Fruit fly (Drosophila melanogaster): ENCODE measurements around the gene CG14982.

DNA sequence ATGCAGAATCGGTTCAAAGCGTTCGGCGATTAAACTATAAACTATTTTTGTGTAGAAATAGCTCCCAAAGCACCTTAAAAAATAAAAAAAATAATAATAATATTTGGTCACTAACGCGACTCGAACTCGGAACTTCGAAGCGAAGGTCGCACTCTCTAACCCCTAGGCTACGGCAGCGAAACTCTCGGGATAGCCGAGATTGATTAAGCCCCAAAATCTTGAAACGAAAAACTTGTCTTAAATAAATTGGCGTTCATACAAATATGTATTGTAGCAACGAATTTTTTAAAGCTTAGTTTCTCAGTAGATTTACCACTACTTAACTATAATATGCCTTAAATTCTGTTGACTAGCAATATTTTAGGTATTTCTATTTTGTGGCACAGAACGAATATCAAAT lies 48.1 kb upstream of the CG14982 start:
- TF ChIP-seq EcR (GFP tag; optimal IDR thresholded peaks at IDR 0.05) (no peak), Snoo (tag; optimal IDR thresholded peaks at IDR 0.05) (no peak), rn (GFP tag; IDR thresholded peaks at IDR 0.05) (no peak), CG14655 (GFP tag; optimal IDR thresholded peaks at IDR 0.05) (no peak), CG9948 (tag; optimal IDR thresholded peaks at IDR 0.05) (no peak), CG12605 (GFP tag; IDR thresholded peaks at IDR 0.05) (no peak), CG8159 (tag; optimal IDR thresholded peaks at IDR 0.05) (no peak), gl (tag; optimal IDR thresholded peaks at IDR 0.05) (no peak)
